Worm (Caenorhabditis elegans) whole organism, L2 larva: ENCODE data around the gene magu-2.

ENCODE experiments used
- lin-39 ChIP-seq: fragments of 150-350 bp; optimal IDR thresholded peaks from 2 replicates; lab custom pipeline; 2014; ENCODE audit warnings: missing biosample characterization, missing genetic modification reagents, missing genetic modification characterization
- mdl-1 ChIP-seq, 2 experiments: fragments of 150-350 bp in 1 of 2; sonication (generic microtip) in 1 of 2; optimal IDR thresholded peaks; 2 replicates each; lab custom pipeline; 2017; ENCODE audit warnings: missing biosample characterization in 2 of 2, missing genetic modification characterization in 2 of 2
- nhr-11 ChIP-seq: fragments of 150-350 bp; optimal IDR thresholded peaks from 2 replicates; lab custom pipeline; 2014; ENCODE audit warnings: missing biosample characterization, missing genetic modification characterization
- nhr-77 ChIP-seq: fragments of 150-350 bp; optimal IDR thresholded peaks from 2 replicates; lab custom pipeline; 2014; ENCODE audit warnings: missing biosample characterization, missing genetic modification characterization
- skn-1 ChIP-seq: sonication (generic microtip); optimal IDR thresholded peaks from 2 replicates; lab custom pipeline; 2017; ENCODE audit warnings: missing biosample characterization, missing genetic modification characterization
- snpc-4 ChIP-seq: fragments of 150-350 bp; optimal IDR thresholded peaks from 2 replicates; lab custom pipeline; 2014; ENCODE audit warnings: missing biosample characterization, missing genetic modification characterization
- unc-39 ChIP-seq: fragments of 150-350 bp; optimal IDR thresholded peaks from 2 replicates; lab custom pipeline; 2014; ENCODE audit warnings: missing biosample characterization, missing genetic modification characterization
- unc-62 ChIP-seq: fragments of 150-350 bp; optimal IDR thresholded peaks from 2 replicates; lab custom pipeline; 2014; ENCODE audit warnings: missing biosample characterization, missing genetic modification reagents, missing genetic modification characterization

- TF ChIP-seq snpc-4 (tag; lab: Kevin White, UChicago) (no peak), unc-39 (no peak), mdl-1 (tag; optimal IDR thresholded peaks at IDR 0.05; lab: Kevin White, UChicago) (no peak), unc-62 (GFP tag; lab: Kevin White, UChicago) (no peak), skn-1 (tag; lab: Kevin White, UChicago) (no peak), nhr-77 (no peak), lin-39 (tag; lab: Kevin White, UChicago) (no peak), nhr-11 (tag; lab: Kevin White, UChicago) (no peak)
Measured at ce11 chrV:8754670-8755069, 46.2 kb downstream of the magu-2 start, which contains the start of gene B0507.4.
